Fruit fly (Drosophila melanogaster): ENCODE data around the gene CG5639.
A peak's percentile ranks its signal among the peaks of the same experiment; 100 is the strongest.

Gene CG5639

dm6 chr3R:27597258-27597657 is 1.3 kb upstream of the CG5639 start:
- TF ChIP-seq HLH106 (tag; optimal IDR thresholded peaks at IDR 0.05) (no peak), Mio (GFP tag; optimal IDR thresholded peaks at IDR 0.05) (no peak), Dfd (GFP tag; optimal IDR thresholded peaks at IDR 0.05) (no peak), CrebA (GFP tag; optimal IDR thresholded peaks at IDR 0.05; ENCODE audit: borderline replicate concordance) (no peak), h (GFP tag; optimal IDR thresholded peaks at IDR 0.05) (no peak), Sp1 (GFP tag; optimal IDR thresholded peaks at IDR 0.05) (no peak), GATAd (GFP tag; optimal IDR thresholded peaks at IDR 0.05) (no peak), usp (GFP tag; optimal IDR thresholded peaks at IDR 0.05) (no peak), jim (GFP tag; optimal IDR thresholded peaks at IDR 0.05) (no peak), Abd-B (GFP tag; optimal IDR thresholded peaks at IDR 0.05) (no peak), br (GFP tag; optimal IDR thresholded peaks at IDR 0.05) (no peak), Vsx2 (GFP tag; optimal IDR thresholded peaks at IDR 0.05; ENCODE audit: partially characterized antibody) (no peak), foxo (GFP tag; optimal IDR thresholded peaks at IDR 0.05) (no peak), dsf (GFP tag; optimal IDR thresholded peaks at IDR 0.05; ENCODE audit: borderline replicate concordance) (no peak), Jra (GFP tag; optimal IDR thresholded peaks at IDR 0.05) (no peak), rgr (GFP tag; optimal IDR thresholded peaks at IDR 0.05) (no peak), N (GFP tag; optimal IDR thresholded peaks at IDR 0.05) (no peak)

- no peak for TF ChIP-seq OdsH (GFP tag; optimal IDR thresholded peaks at IDR 0.05)
- TF ChIP-seq pan (optimal IDR thresholded peaks at IDR 0.05) = no peak
- no peak for TF ChIP-seq fru (GFP tag; optimal IDR thresholded peaks at IDR 0.05)
- no peak for TF ChIP-seq ey (GFP tag; optimal IDR thresholded peaks at IDR 0.05)
- TF ChIP-seq N (GFP tag; optimal IDR thresholded peaks at IDR 0.05) = no peak
Measured at dm6 chr3R:27593580-27594187, 2.2 kb downstream of the CG5639 start.

DNA sequence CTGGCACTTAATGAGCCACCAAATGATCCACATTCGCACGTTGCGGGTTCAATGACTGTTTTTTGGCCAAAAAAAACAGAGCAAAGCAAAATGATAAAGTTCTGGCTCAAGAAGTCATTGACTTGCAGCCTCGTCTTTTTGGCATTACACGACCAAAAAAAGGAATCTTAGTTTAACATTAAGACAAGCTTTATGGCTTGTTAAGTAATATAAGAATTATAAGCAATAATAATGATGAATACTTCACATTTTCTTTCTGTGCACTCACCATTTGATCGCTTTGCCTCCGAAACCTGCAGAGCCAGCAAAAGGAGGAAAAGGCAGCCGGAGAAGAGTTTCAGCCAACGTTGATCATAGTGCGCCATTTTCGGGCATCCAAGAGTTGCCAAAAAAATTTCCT is 2.8 kb downstream of the CG5639 start:
- TF ChIP-seq pan (optimal IDR thresholded peaks at IDR 0.05) = no peak
- TF ChIP-seq rgr (GFP tag; optimal IDR thresholded peaks at IDR 0.05) = no peak
- peak; percentile 52 for TF ChIP-seq ey (GFP tag; optimal IDR thresholded peaks at IDR 0.05)
- TF ChIP-seq psq (GFP tag; optimal IDR thresholded peaks at IDR 0.05) = peak; percentile 71
- peak in 1 of 2 experiments; percentile 65 for TF ChIP-seq foxo (GFP tag; optimal IDR thresholded peaks at IDR 0.05)
- TF ChIP-seq h (GFP tag; optimal IDR thresholded peaks at IDR 0.05) = peak; percentile 53
- peak; percentile 35 for TF ChIP-seq sage (GFP tag; optimal IDR thresholded peaks at IDR 0.05)
- TF ChIP-seq OdsH (GFP tag; optimal IDR thresholded peaks at IDR 0.05) = peak; percentile 43
- TF ChIP-seq Rel (GFP tag; optimal IDR thresholded peaks at IDR 0.05) = no peak
- TF ChIP-seq Rel (tag; optimal IDR thresholded peaks at IDR 0.05) = peak; percentile 6
- no peak for TF ChIP-seq Mio (GFP tag; optimal IDR thresholded peaks at IDR 0.05)
- TF ChIP-seq fru (GFP tag; optimal IDR thresholded peaks at IDR 0.05) = peak; percentile 60
- no peak for TF ChIP-seq Vsx2 (GFP tag; optimal IDR thresholded peaks at IDR 0.05; ENCODE audit: partially characterized antibody)
- peak; percentile 66 for TF ChIP-seq br (GFP tag; optimal IDR thresholded peaks at IDR 0.05)
- no peak for TF ChIP-seq tai (GFP tag; optimal IDR thresholded peaks at IDR 0.05)
- peak; percentile 67 for TF ChIP-seq HLH106 (tag; optimal IDR thresholded peaks at IDR 0.05)
- peak; percentile 27 for TF ChIP-seq CG9705 (GFP tag; optimal IDR thresholded peaks at IDR 0.05)
- no peak for TF ChIP-seq Hnf4 (GFP tag; optimal IDR thresholded peaks at IDR 0.05)
- TF ChIP-seq woc (GFP tag; optimal IDR thresholded peaks at IDR 0.05) = peak; percentile 47
- no peak for TF ChIP-seq lola (GFP tag; optimal IDR thresholded peaks at IDR 0.05)
- TF ChIP-seq Sp1 (GFP tag; optimal IDR thresholded peaks at IDR 0.05) = peak; percentile 69

DNA sequence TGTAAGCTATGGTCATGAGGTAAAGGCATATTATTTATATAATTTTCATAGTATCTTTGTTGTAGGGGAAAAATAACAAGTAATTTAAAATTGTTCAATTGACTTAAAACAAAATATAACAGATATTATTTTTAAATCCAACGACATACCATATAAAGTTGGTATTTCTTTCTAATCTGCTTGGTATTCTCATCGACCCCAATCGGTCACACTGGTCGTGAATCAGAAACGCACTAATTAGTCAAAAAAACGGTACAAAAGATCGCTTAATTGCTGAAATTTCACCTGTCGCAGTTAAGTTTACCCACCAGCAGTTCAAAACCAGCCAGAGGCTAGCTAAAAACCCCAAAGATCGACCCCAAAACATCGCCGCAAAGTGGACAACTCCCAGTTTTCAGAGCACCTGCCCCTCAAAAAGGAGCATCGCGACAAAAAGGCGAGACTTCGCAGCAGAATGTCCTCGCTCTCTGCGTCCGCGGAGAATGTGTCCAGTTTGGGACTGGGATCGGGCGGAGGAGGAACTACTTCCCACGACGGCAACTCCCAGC is 13.2 kb downstream of the CG5639 start, which contains the start of gene pins:
pins (plus strand) TSS at position 207 of the 548 bp plus-strand sequence.
- TF ChIP-seq CG9705 (GFP tag; optimal IDR thresholded peaks at IDR 0.05) (no peak), Hnf4 (GFP tag; optimal IDR thresholded peaks at IDR 0.05) (no peak), tai (GFP tag; optimal IDR thresholded peaks at IDR 0.05) (no peak), sage (GFP tag; optimal IDR thresholded peaks at IDR 0.05) (no peak), CG32264 (GFP tag; optimal IDR thresholded peaks at IDR 0.05) (no peak), N (GFP tag; optimal IDR thresholded peaks at IDR 0.05) (no peak), h (GFP tag; optimal IDR thresholded peaks at IDR 0.05) (no peak), dl (GFP tag; optimal IDR thresholded peaks at IDR 0.05; ENCODE audit: insufficient read depth in 1 of 2, partially characterized antibody in 2 of 2) (no peak), foxo (GFP tag; optimal IDR thresholded peaks at IDR 0.05) (no peak), OdsH (GFP tag; optimal IDR thresholded peaks at IDR 0.05) (no peak), Sp1 (GFP tag; optimal IDR thresholded peaks at IDR 0.05) (no peak), CrebA (GFP tag; optimal IDR thresholded peaks at IDR 0.05; ENCODE audit: borderline replicate concordance) (no peak), Dfd (GFP tag; optimal IDR thresholded peaks at IDR 0.05) (no peak), Hr83 (GFP tag; optimal IDR thresholded peaks at IDR 0.05; ENCODE audit: poor library complexity, severe bottlenecking) (no peak), rgr (GFP tag; optimal IDR thresholded peaks at IDR 0.05) (no peak), GATAd (GFP tag; optimal IDR thresholded peaks at IDR 0.05) (no peak)

Measured in whole organism, wandering third instar larva.